Fruit fly (Drosophila melanogaster) whole organism, wandering third instar larva: Measurements from ENCODE around the gene ssp.

Experiments
- Abd-B ChIP-seq: fragments of >200 bp; optimal IDR thresholded peaks from 2 replicates; lab custom pipeline; 2017; ENCODE audit warnings: missing biosample characterization, missing genetic modification characterization
- CG32264 ChIP-seq: fragments of 200-800 bp; sonication (Bioruptor generic); optimal IDR thresholded peaks from 2 replicates; lab custom pipeline; 2016; ENCODE audit warnings: missing biosample characterization, missing genetic modification characterization
- CG9705 ChIP-seq: fragments of 200-800 bp; sonication (Bioruptor generic); optimal IDR thresholded peaks from 2 replicates; lab custom pipeline; 2018; ENCODE audit warnings: missing biosample characterization, mild to moderate bottlenecking, missing genetic modification characterization
- Dfd ChIP-seq: fragments of >200 bp; optimal IDR thresholded peaks from 2 replicates; lab custom pipeline; 2017; ENCODE audit warnings: missing biosample characterization, missing genetic modification characterization
- GATAd ChIP-seq: sonication (Bioruptor generic); optimal IDR thresholded peaks from 2 replicates; lab custom pipeline; 2016; ENCODE audit warnings: missing biosample characterization, missing genetic modification characterization
- HLH106 ChIP-seq: fragments of 200-800 bp; optimal IDR thresholded peaks from 3 replicates; lab custom pipeline; 2019; ENCODE audit warnings: missing biosample characterization, mild to moderate bottlenecking, missing genetic modification characterization, moderate library complexity
- Hr78 ChIP-seq: fragments of >200 bp; optimal IDR thresholded peaks from 2 replicates; lab custom pipeline; 2017; ENCODE audit warnings: missing biosample characterization, missing genetic modification characterization
- Hr83 ChIP-seq: fragments of 200-300 bp; sonication (Bioruptor generic); optimal IDR thresholded peaks from 2 replicates; lab custom pipeline; 2016; ENCODE audit warnings: missing biosample characterization, mild to moderate bottlenecking, missing genetic modification characterization, moderate library complexity; ENCODE audit not compliant: poor library complexity, severe bottlenecking
- Myc ChIP-seq: fragments of >200 bp; optimal IDR thresholded peaks from 2 replicates; lab custom pipeline; 2017
- N ChIP-seq: fragments of >200 bp; optimal IDR thresholded peaks from 2 replicates; lab custom pipeline; 2018; ENCODE audit warnings: missing biosample characterization, missing external identifiers, missing genetic modification characterization
- OdsH ChIP-seq: fragments of 200-800 bp; sonication (Bioruptor generic); optimal IDR thresholded peaks from 2 replicates; lab custom pipeline; 2016; ENCODE audit warnings: missing biosample characterization, mild to moderate bottlenecking, missing genetic modification characterization
- Sp1 ChIP-seq: fragments of 200-800 bp; sonication (Bioruptor generic); optimal IDR thresholded peaks from 3 replicates; lab custom pipeline; 2019; ENCODE audit warnings: missing biosample characterization, mild to moderate bottlenecking, missing genetic modification characterization, moderate library complexity
- Vsx2 ChIP-seq: fragments of 200-300, 225-300 bp; sonication (Bioruptor generic); optimal IDR thresholded peaks from 2 replicates; lab custom pipeline; 2018; ENCODE audit warnings: missing biosample characterization, missing genetic modification characterization; ENCODE audit not compliant: partially characterized antibody
- dl ChIP-seq, 2 experiments: fragments of 175-275, 200-275 bp in 1 of 2; fragments of 200-275 bp in 1 of 2; sonication (Bioruptor generic); optimal IDR thresholded peaks; lab custom pipeline; 2018; ENCODE audit warnings: mild to moderate bottlenecking in 2 of 2, missing biosample characterization in 2 of 2, missing genetic modification characterization in 2 of 2, moderate library complexity in 2 of 2; ENCODE audit not compliant: partially characterized antibody in 2 of 2, insufficient read depth in 1 of 2
- dmrt93B ChIP-seq: fragments of 200-800 bp; sonication (Bioruptor generic); optimal IDR thresholded peaks from 2 replicates; lab custom pipeline; 2018; ENCODE audit warnings: missing biosample characterization, mild to moderate bottlenecking, missing genetic modification characterization
- dsf ChIP-seq: sonication (Bioruptor generic); optimal IDR thresholded peaks from 2 replicates; lab custom pipeline; 2016; ENCODE audit warnings: missing biosample characterization, missing genetic modification characterization, borderline replicate concordance
- ey ChIP-seq: fragments of 200-800 bp; sonication (Bioruptor generic); optimal IDR thresholded peaks from 2 replicates; lab custom pipeline; 2016; ENCODE audit warnings: missing biosample characterization, missing genetic modification characterization
- foxo ChIP-seq, 2 experiments: fragments of 200-800 bp; sonication (Bioruptor generic); optimal IDR thresholded peaks; 2 replicates in 1 of 2; 3 replicates in 1 of 2; lab custom pipeline; 2016 to 2017; ENCODE audit warnings: missing biosample characterization in 2 of 2, missing genetic modification characterization in 2 of 2
- jim ChIP-seq: fragments of 175-275, 200-325 bp; sonication (Bioruptor generic); optimal IDR thresholded peaks from 2 replicates; lab custom pipeline; 2016; ENCODE audit warnings: missing biosample characterization, mild to moderate bottlenecking, missing genetic modification characterization
- lola ChIP-seq: fragments of >200 bp; optimal IDR thresholded peaks from 2 replicates; lab custom pipeline; 2017; ENCODE audit warnings: missing biosample characterization, missing genetic modification characterization
- pan ChIP-seq: fragments of >200 bp; optimal IDR thresholded peaks from 2 replicates; lab custom pipeline; 2017
- psq ChIP-seq: fragments of 200-800 bp; sonication (Bioruptor generic); optimal IDR thresholded peaks from 3 replicates; lab custom pipeline; 2017; ENCODE audit warnings: missing biosample characterization, mild to moderate bottlenecking, missing genetic modification characterization, moderate library complexity
- rgr ChIP-seq: fragments of 200-800 bp; sonication (Bioruptor generic); optimal IDR thresholded peaks from 3 replicates; lab custom pipeline; 2016; ENCODE audit warnings: missing biosample characterization, mild to moderate bottlenecking, missing genetic modification characterization
- sage ChIP-seq: fragments of 200-800 bp; sonication (Bioruptor generic); optimal IDR thresholded peaks from 2 replicates; lab custom pipeline; 2016; ENCODE audit warnings: missing biosample characterization, mild to moderate bottlenecking, missing genetic modification characterization
- usp ChIP-seq: fragments of >200 bp; optimal IDR thresholded peaks from 2 replicates; lab custom pipeline; 2017; ENCODE audit warnings: missing biosample characterization, missing genetic modification characterization
- woc ChIP-seq: sonication (Bioruptor generic); optimal IDR thresholded peaks from 2 replicates; lab custom pipeline; 2016; ENCODE audit warnings: missing biosample characterization, mild to moderate bottlenecking, missing genetic modification characterization

Gene ssp

DNA sequence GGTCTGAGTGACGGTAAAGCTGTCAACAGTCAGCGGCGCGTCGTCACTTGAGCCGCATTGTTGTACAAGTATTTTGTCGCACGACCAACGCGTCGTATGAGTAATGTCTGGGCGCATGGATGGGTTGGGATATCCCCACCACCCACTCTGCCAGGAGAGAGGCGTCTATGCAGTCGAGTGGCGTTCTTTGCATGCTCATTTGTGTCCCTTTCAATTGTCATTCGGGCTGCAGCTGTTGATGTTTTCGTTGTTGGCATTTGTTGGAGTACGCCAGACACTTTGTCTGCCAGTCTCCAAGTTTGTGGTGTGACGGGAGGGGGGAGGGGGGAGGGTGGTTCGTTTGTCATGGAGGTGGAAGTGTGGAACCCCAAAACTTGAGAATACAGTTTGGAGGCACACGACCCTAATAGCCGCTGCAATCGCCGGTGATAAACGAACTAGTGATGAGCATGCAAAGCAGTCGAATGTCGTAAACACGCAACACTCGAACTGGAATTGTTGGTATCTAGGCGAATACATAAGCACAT, 44.2 kb downstream of the ssp start:
- no peak for TF ChIP-seq psq (GFP tag; lab: Kevin White, UChicago)
- TF ChIP-seq Myc (lab: Kevin White, UChicago): no peak
- no peak for TF ChIP-seq CG9705 (GFP tag; lab: Kevin White, UChicago)
- no peak for TF ChIP-seq CG32264

DNA sequence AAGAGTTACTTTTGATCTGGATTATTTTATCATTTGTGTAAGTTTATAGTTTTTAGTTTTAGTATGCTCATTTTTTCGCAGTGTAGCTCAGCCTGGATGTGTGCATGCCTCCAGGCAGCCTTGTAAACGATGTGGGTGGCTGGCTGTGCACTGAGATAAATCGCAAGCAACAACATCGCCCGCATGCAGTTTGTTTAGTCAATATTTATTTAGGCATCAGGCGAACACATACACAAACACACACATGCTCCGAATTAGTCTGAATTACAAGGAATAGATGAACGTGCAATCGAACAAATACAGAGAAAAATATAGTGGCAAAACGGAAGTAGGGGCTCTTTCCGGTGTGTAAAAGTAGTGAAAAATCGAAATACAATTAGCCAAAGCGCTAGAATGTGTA, 45.0 kb downstream of the ssp start:
- TF ChIP-seq Abd-B (GFP tag; lab: Kevin White, UChicago): no peak
- TF ChIP-seq jim (GFP tag; lab: Kevin White, UChicago): no peak
- TF ChIP-seq dmrt93B: no peak
- TF ChIP-seq CG9705 (GFP tag; lab: Kevin White, UChicago): no peak
- no peak for TF ChIP-seq HLH106 (tag; lab: Kevin White, UChicago)
- TF ChIP-seq GATAd (GFP tag; lab: Kevin White, UChicago): no peak
- no peak for TF ChIP-seq ey
- TF ChIP-seq sage (GFP tag; lab: Kevin White, UChicago): no peak
- no peak for TF ChIP-seq dl (GFP tag; optimal IDR thresholded peaks at IDR 0.05; lab: Kevin White, UChicago; ENCODE audit: insufficient read depth in 1 of 2, partially characterized antibody in 2 of 2)
- no peak for TF ChIP-seq woc (GFP tag; lab: Kevin White, UChicago)
- TF ChIP-seq psq (GFP tag; lab: Kevin White, UChicago): no peak
- no peak for TF ChIP-seq CG32264
- no peak for TF ChIP-seq dsf (GFP tag; lab: Kevin White, UChicago)
- TF ChIP-seq rgr (GFP tag; lab: Kevin White, UChicago): no peak
- TF ChIP-seq Vsx2 (GFP tag; lab: Kevin White, UChicago): no peak
- no peak for TF ChIP-seq pan (lab: Kevin White, UChicago)

DNA sequence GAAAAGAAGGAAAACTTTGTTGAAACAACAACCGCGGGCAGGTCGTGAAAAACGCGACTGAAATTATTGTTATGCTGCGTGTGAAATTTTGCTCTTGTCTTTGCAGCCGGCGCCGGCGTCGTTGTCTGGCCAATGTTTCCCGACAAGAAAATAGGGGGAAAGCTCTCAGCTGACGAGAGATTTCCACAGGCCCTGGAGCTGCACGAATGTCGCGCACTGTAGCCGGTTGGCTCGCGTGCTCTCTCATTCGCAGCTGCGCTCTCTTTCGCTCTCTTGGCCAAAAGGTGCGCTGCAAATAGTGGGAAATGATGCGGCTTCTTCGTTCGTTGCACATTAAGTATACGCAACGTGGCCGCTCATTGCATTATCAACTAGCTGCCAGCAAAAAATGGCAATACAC, 45.6 kb downstream of the ssp start, which contains the start of gene CG9760:
CG9760 (minus strand) TSS at position 43 of the 400 bp plus-strand sequence.
- TF ChIP-seq dsf (GFP tag; lab: Kevin White, UChicago) (no peak), sage (GFP tag; lab: Kevin White, UChicago) (no peak), Hr78 (GFP tag; lab: Kevin White, UChicago) (no peak), dmrt93B (no peak), Hr83 (no peak), N (GFP tag; lab: Kevin White, UChicago) (no peak), psq (GFP tag; lab: Kevin White, UChicago) (no peak), foxo (GFP tag; optimal IDR thresholded peaks at IDR 0.05; lab: Kevin White, UChicago) (no peak), rgr (GFP tag; lab: Kevin White, UChicago) (no peak), CG9705 (GFP tag; lab: Kevin White, UChicago) (no peak), CG32264 (no peak), lola (GFP tag; lab: Kevin White, UChicago) (no peak), woc (GFP tag; lab: Kevin White, UChicago) (no peak), pan (lab: Kevin White, UChicago) (no peak), Dfd (GFP tag; lab: Kevin White, UChicago) (no peak), OdsH (GFP tag; lab: Kevin White, UChicago) (no peak), usp (GFP tag; lab: Kevin White, UChicago) (no peak), Sp1 (GFP tag; lab: Kevin White, UChicago) (no peak), dl (GFP tag; optimal IDR thresholded peaks at IDR 0.05; lab: Kevin White, UChicago; ENCODE audit: insufficient read depth in 1 of 2, partially characterized antibody in 2 of 2) (no peak), GATAd (GFP tag; lab: Kevin White, UChicago) (no peak)
- TF ChIP-seq, all 38 proteins: peak for 0
